Worm (Caenorhabditis elegans): ENCODE measurements around the gene ZK180.8.

The ZK180.8 gene

DNA sequence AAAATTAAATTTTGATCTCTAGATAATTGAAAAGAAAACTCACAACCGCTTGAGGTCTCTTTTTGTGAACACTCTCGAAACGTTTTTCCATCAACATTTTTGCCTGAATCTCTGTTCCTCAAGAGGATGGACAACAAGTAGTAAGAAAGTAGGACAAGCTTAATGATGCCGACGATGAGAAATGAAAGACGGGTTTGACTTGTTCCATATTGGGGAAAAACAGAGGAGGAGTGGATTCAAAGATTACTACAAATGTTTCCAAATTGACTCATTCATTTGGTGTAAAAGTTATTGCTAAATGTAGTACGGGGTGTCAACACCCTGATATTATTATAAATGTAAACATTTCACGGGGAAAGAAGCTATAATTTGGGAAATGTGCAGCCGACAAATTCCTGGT, 21.5 kb upstream of the ZK180.8 start, which contains the start of gene ZK185.4:
Gene ZK185.4, minus strand, starts transcription at position 101 of the 400 bp plus-strand sequence.
- no peak for TF ChIP-seq nhr-129 (tag; optimal IDR thresholded peaks at IDR 0.05)
- no peak for TF ChIP-seq zag-1 (tag; optimal IDR thresholded peaks at IDR 0.05)
- TF ChIP-seq dmd-4 (tag; optimal IDR thresholded peaks at IDR 0.05), result no peak
- no peak for TF ChIP-seq nhr-10 (tag; optimal IDR thresholded peaks at IDR 0.05)

DNA sequence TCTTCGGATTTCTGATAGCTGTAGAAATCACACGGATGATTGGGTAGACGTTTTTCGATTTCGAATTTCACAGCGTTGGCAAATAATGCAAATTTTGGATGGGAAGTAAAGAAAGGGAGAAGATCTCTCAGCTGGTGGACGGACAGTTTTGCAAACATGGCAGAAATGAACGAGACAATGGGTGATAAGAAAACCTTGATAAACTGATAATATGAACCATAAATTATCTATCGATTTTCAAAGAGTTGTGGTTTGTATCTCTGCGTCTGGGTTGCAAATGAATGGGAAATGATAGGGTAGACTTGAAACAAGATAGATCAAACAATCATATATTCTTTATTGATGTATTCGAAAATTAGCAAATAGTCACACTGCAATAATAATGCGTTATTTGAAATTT, 18.6 kb upstream of the ZK180.8 start, which contains the start of gene ZK185.3:
Gene ZK185.3, minus strand, starts transcription at position 263 of the 400 bp plus-strand sequence.
- TF ChIP-seq egl-27 (tag; optimal IDR thresholded peaks at IDR 0.05) (no peak), alr-1 (tag; optimal IDR thresholded peaks at IDR 0.05) (no peak), fos-1 (tag; optimal IDR thresholded peaks at IDR 0.05) (peak; percentile 77), C34F6.9 (tag; optimal IDR thresholded peaks at IDR 0.05) (no peak), sem-4 (tag; optimal IDR thresholded peaks at IDR 0.05) (no peak), nhr-25 (tag; optimal IDR thresholded peaks at IDR 0.05) (no peak), nhr-237 (tag; optimal IDR thresholded peaks at IDR 0.05) (no peak), nhr-129 (tag; optimal IDR thresholded peaks at IDR 0.05) (no peak), sma-9 (GFP tag; optimal IDR thresholded peaks at IDR 0.05) (peak; percentile 35), sma-9 (tag; optimal IDR thresholded peaks at IDR 0.05) (no peak)

DNA sequence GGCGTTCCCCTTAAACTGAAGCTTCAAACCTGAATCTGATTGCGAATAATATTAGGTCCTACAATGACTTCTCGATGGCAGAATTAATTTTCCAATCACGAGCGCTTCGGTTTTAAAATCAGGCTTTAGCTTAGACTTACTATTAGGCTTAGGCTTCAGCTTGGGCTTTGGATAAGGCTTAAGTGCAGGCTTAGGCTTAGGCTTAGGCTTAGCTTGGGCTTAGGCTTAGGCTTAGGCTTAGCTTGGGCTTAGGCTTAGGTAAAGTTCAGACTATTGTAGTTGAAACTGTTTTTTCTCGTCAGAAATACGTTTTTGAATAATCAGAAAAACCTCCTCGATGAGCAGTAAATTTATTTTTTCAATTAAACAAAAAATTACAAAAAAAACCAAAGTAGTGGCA, 15.2 kb upstream of the ZK180.8 start:
- TF ChIP-seq nhr-129 (tag; optimal IDR thresholded peaks at IDR 0.05), result no peak
- no peak for TF ChIP-seq unc-62 (GFP tag; optimal IDR thresholded peaks at IDR 0.05)
- TF ChIP-seq snpc-4 (tag; optimal IDR thresholded peaks at IDR 0.05), result no peak
- TF ChIP-seq ztf-4 (tag; optimal IDR thresholded peaks at IDR 0.05), result no peak
- no peak for TF ChIP-seq skn-1 (tag; optimal IDR thresholded peaks at IDR 0.05)
- TF ChIP-seq ztf-1 (GFP tag; conservative IDR thresholded peaks at IDR 0.05), result no peak
- no peak for TF ChIP-seq blmp-1 (tag; optimal IDR thresholded peaks at IDR 0.05; ENCODE audit: insufficient read depth)
- TF ChIP-seq lsy-2 (tag; optimal IDR thresholded peaks at IDR 0.05), result no peak
- no peak for TF ChIP-seq sma-3 (GFP tag; optimal IDR thresholded peaks at IDR 0.05)
- TF ChIP-seq egl-27 (tag; optimal IDR thresholded peaks at IDR 0.05), result no peak
- no peak for TF ChIP-seq ceh-82 (tag; optimal IDR thresholded peaks at IDR 0.05)
- no peak for TF ChIP-seq mab-5 (tag; optimal IDR thresholded peaks at IDR 0.05)
- TF ChIP-seq lin-11 (tag; optimal IDR thresholded peaks at IDR 0.05), result no peak
- TF ChIP-seq nhr-10 (tag; optimal IDR thresholded peaks at IDR 0.05), result no peak
- no peak for TF ChIP-seq crh-2 (tag; optimal IDR thresholded peaks at IDR 0.05)
- TF ChIP-seq R02D3.7 (tag; optimal IDR thresholded peaks at IDR 0.05), result no peak
- no peak for TF ChIP-seq mdl-1 (tag; optimal IDR thresholded peaks at IDR 0.05)

DNA sequence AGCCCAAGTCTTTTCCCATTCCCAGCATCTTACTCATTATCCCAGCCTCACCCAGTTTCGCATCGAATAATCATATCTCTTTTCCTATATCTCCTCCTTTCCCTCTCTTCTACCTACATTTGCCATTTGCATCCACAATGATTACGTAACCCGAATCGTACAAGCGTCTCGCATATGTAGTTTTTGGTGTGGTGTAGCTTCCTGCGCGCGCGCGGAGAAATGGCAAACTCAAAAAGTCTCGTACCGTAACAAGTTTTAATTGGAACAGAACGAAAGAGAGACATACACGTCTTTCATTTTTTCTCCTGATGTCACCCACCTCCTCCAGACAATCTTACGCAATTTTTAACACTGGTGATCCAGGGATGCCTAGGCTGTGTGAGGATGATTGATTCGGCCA, 14.5 kb upstream of the ZK180.8 start:
- TF ChIP-seq nhr-129 (tag; optimal IDR thresholded peaks at IDR 0.05) (no peak), lin-39 (tag; optimal IDR thresholded peaks at IDR 0.05) (no peak), lin-13 (GFP tag; optimal IDR thresholded peaks at IDR 0.05) (no peak), nhr-237 (tag; optimal IDR thresholded peaks at IDR 0.05) (no peak), ama-1 (optimal IDR thresholded peaks at IDR 0.05) (no peak)

DNA sequence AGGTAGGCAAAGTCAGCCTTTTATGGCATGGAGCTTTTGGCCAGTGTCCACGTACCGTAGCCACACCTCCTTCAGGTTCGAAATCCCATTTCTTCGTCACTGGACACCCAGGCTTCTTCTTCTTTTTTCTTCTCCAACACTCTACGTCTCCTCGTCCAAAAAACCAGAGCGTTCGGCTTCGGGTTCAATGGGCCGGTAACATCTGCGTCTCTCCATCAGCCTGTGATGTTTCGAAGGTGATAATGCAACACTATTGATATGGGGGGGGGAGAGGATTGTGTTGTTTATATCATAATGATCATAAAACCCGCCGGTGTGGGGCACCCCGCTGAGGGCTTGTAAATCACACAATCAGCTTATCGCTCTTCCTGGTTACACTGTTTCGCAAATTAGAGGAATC, 13.4 kb upstream of the ZK180.8 start, which contains the start of gene ZK180.6:
Gene ZK180.6, minus strand, starts transcription at position 101 of the 400 bp plus-strand sequence.
- no peak for TF ChIP-seq nhr-129 (tag; optimal IDR thresholded peaks at IDR 0.05)
- no peak for TF ChIP-seq mab-5 (tag; optimal IDR thresholded peaks at IDR 0.05)
- TF ChIP-seq aly-2 (tag; optimal IDR thresholded peaks at IDR 0.05), result no peak
- no peak for TF ChIP-seq ztf-11 (tag; optimal IDR thresholded peaks at IDR 0.05)
- no peak for TF ChIP-seq elt-1 (tag; optimal IDR thresholded peaks at IDR 0.05)
- no peak for TF ChIP-seq sma-9 (GFP tag; optimal IDR thresholded peaks at IDR 0.05)
- TF ChIP-seq sma-9 (tag; optimal IDR thresholded peaks at IDR 0.05), result no peak
- no peak for TF ChIP-seq blmp-1 (tag; optimal IDR thresholded peaks at IDR 0.05; ENCODE audit: insufficient read depth)
- no peak for TF ChIP-seq unc-55 (GFP tag; optimal IDR thresholded peaks at IDR 0.05)
- no peak for TF ChIP-seq skn-1 (tag; optimal IDR thresholded peaks at IDR 0.05)
- no peak for TF ChIP-seq nhr-21 (tag; optimal IDR thresholded peaks at IDR 0.05)
- no peak for TF ChIP-seq lin-13 (GFP tag; optimal IDR thresholded peaks at IDR 0.05)
- TF ChIP-seq R02D3.7 (tag; optimal IDR thresholded peaks at IDR 0.05), result no peak
- TF ChIP-seq lsy-2 (tag; optimal IDR thresholded peaks at IDR 0.05), result no peak

All from whole organism, L2 larva.